Fruit fly (Drosophila melanogaster): ENCODE data around the gene Hsc70-2.

The Hsc70-2 gene

dm6 chr3R:13070011-13070619 lies 25.6 kb downstream of the Hsc70-2 start:
- TF ChIP-seq insv (optimal IDR thresholded peaks at IDR 0.05) (no peak), Sin3A (optimal IDR thresholded peaks at IDR 0.05) (no peak), Myc (optimal IDR thresholded peaks at IDR 0.05) (no peak), psq (optimal IDR thresholded peaks at IDR 0.05) (no peak), ttk (optimal IDR thresholded peaks at IDR 0.05) (no peak), h (optimal IDR thresholded peaks at IDR 0.05) (no peak)

DNA sequence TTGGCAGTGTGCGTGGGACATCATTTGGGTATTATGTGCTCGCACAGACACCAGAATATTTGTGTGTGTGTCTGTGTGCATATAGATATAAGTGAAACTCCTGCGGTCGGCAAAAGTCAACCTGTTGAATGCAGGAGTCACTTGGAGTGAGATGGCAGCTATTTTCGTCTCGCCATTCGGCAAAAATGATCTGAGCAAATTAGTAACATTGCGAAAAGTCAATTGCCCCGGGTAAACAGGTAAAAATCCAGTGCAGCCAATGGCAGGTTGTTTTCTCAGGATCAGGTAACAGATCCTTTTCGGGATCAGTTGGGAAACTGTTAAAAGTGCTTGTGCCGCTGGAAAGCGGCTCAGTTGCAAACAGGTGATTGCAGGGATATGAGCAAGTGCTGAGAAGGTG lies 27.5 kb downstream of the Hsc70-2 start:
- TF ChIP-seq psq (optimal IDR thresholded peaks at IDR 0.05) (no peak), Sin3A (optimal IDR thresholded peaks at IDR 0.05) (no peak), Myc (optimal IDR thresholded peaks at IDR 0.05) (no peak), h (optimal IDR thresholded peaks at IDR 0.05) (no peak), insv (optimal IDR thresholded peaks at IDR 0.05) (no peak), ttk (optimal IDR thresholded peaks at IDR 0.05) (no peak)

dm6 chr3R:13073174-13073573 lies 28.6 kb downstream of the Hsc70-2 start:
- no peak for TF ChIP-seq Myc (optimal IDR thresholded peaks at IDR 0.05)
- TF ChIP-seq ttk (optimal IDR thresholded peaks at IDR 0.05): no peak
- TF ChIP-seq insv (optimal IDR thresholded peaks at IDR 0.05): no peak
- TF ChIP-seq Sin3A (optimal IDR thresholded peaks at IDR 0.05): no peak
- TF ChIP-seq h (optimal IDR thresholded peaks at IDR 0.05): no peak
- no peak for TF ChIP-seq psq (optimal IDR thresholded peaks at IDR 0.05)

- TF ChIP-seq psq (optimal IDR thresholded peaks at IDR 0.05): no peak
- TF ChIP-seq Myc (optimal IDR thresholded peaks at IDR 0.05): no peak
- no peak for TF ChIP-seq Sin3A (optimal IDR thresholded peaks at IDR 0.05)
- no peak for TF ChIP-seq insv (optimal IDR thresholded peaks at IDR 0.05)
- TF ChIP-seq h (optimal IDR thresholded peaks at IDR 0.05): no peak
- no peak for TF ChIP-seq ttk (optimal IDR thresholded peaks at IDR 0.05)
Measured at dm6 chr3R:13074588-13074987, 30.0 kb downstream of the Hsc70-2 start.

DNA sequence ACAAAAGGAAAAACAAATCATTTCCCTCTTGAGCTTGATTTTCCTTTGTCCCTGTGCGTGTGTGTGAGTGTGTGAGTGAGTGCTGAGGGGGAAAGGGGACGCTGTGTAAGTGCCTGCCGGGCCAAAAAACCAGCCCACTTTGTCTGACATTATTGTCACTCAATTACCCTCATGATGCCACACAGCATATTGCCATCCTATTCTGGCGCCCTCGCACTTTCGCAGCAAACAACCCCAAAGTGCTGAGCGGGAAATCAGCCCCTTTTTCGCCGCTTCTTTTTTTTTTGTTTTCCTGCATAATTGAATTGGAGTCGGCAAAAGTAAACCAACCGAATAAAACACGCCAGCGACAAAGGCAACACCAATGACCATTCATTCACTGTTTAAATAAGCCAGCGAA lies 31.2 kb downstream of the Hsc70-2 start:
- no peak for TF ChIP-seq ttk (optimal IDR thresholded peaks at IDR 0.05)
- no peak for TF ChIP-seq psq (optimal IDR thresholded peaks at IDR 0.05)
- TF ChIP-seq insv (optimal IDR thresholded peaks at IDR 0.05): no peak
- no peak for TF ChIP-seq Myc (optimal IDR thresholded peaks at IDR 0.05)
- TF ChIP-seq Sin3A (optimal IDR thresholded peaks at IDR 0.05): no peak
- TF ChIP-seq h (optimal IDR thresholded peaks at IDR 0.05): no peak

DNA sequence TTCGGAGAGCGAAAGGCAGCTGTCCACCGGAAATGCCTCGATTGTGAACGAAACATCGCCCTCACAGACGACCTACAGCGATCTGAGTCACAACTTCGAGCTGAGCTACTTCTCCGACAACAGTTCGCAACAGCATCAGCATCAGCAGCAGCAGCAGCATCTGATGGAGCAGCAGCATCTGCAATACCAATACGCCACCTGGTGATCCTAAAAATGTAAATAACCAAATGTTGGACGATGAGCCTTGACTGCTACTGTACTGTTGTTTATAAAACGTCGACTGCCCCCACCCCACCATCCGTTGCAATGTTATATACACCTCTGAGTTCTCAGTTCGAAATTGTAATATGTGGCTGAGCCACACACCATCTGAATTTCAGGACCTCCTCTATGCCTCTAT lies 32.7 kb downstream of the Hsc70-2 start:
- TF ChIP-seq Sin3A (optimal IDR thresholded peaks at IDR 0.05) (no peak), ttk (optimal IDR thresholded peaks at IDR 0.05) (no peak), Myc (optimal IDR thresholded peaks at IDR 0.05) (no peak)

DNA sequence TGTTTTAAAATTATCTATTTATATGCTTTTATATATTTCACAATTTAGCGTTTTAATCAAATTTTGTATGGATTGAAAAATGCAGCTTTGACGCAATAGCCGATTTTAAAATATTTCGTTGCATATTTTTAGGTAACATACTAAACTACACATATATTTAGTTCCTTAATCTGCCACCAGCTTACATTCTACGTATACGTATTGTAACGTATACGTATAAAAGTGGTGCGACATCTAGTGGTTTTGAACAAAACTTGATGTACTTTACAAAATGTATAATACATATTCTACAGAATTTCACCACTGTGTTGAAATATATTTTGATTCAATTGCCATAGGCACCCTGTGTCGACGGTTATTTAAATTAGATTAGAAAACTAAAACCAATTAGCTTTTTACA lies 33.7 kb downstream of the Hsc70-2 start:
- TF ChIP-seq ttk (optimal IDR thresholded peaks at IDR 0.05): no peak
- TF ChIP-seq h (optimal IDR thresholded peaks at IDR 0.05): no peak
- TF ChIP-seq Sin3A (optimal IDR thresholded peaks at IDR 0.05): no peak

dm6 chr3R:13082382-13082781 lies 37.8 kb downstream of the Hsc70-2 start:
- TF ChIP-seq Myc (optimal IDR thresholded peaks at IDR 0.05) (no peak), Sin3A (optimal IDR thresholded peaks at IDR 0.05) (no peak), insv (optimal IDR thresholded peaks at IDR 0.05) (no peak), psq (optimal IDR thresholded peaks at IDR 0.05) (no peak), h (optimal IDR thresholded peaks at IDR 0.05) (no peak), ttk (optimal IDR thresholded peaks at IDR 0.05) (no peak)

dm6 chr3R:13085924-13086323 lies 41.4 kb downstream of the Hsc70-2 start, which contains the start of gene CG43063:
Gene CG43063, plus strand, starts transcription at chr3R:13086224.
- TF ChIP-seq Myc (optimal IDR thresholded peaks at IDR 0.05): no peak
- TF ChIP-seq Sin3A (optimal IDR thresholded peaks at IDR 0.05): no peak
- no peak for TF ChIP-seq psq (optimal IDR thresholded peaks at IDR 0.05)
- no peak for TF ChIP-seq h (optimal IDR thresholded peaks at IDR 0.05)
- TF ChIP-seq insv (optimal IDR thresholded peaks at IDR 0.05): no peak
- no peak for TF ChIP-seq ttk (optimal IDR thresholded peaks at IDR 0.05)

- TF ChIP-seq insv (optimal IDR thresholded peaks at IDR 0.05) (no peak), h (optimal IDR thresholded peaks at IDR 0.05) (no peak), Myc (optimal IDR thresholded peaks at IDR 0.05) (no peak), psq (optimal IDR thresholded peaks at IDR 0.05) (no peak), ttk (optimal IDR thresholded peaks at IDR 0.05) (no peak), Sin3A (optimal IDR thresholded peaks at IDR 0.05) (no peak)
Measured at dm6 chr3R:13088395-13088794, 43.8 kb downstream of the Hsc70-2 start, which contains the start of gene timeout. Gene timeout, plus strand, starts transcription at chr3R:13088651.

- TF ChIP-seq h (optimal IDR thresholded peaks at IDR 0.05): no peak
- TF ChIP-seq Myc (optimal IDR thresholded peaks at IDR 0.05): no peak
- no peak for TF ChIP-seq insv (optimal IDR thresholded peaks at IDR 0.05)
- TF ChIP-seq psq (optimal IDR thresholded peaks at IDR 0.05): no peak
- no peak for TF ChIP-seq Sin3A (optimal IDR thresholded peaks at IDR 0.05)
- TF ChIP-seq ttk (optimal IDR thresholded peaks at IDR 0.05): no peak
Measured at dm6 chr3R:13088942-13089341, 44.4 kb downstream of the Hsc70-2 start, which contains the start of gene CG34308. Gene CG34308, plus strand, starts transcription at chr3R:13089242.

- TF ChIP-seq h (optimal IDR thresholded peaks at IDR 0.05): no peak
- no peak for TF ChIP-seq insv (optimal IDR thresholded peaks at IDR 0.05)
- no peak for TF ChIP-seq ttk (optimal IDR thresholded peaks at IDR 0.05)
- no peak for TF ChIP-seq Sin3A (optimal IDR thresholded peaks at IDR 0.05)
- no peak for TF ChIP-seq Myc (optimal IDR thresholded peaks at IDR 0.05)
- no peak for TF ChIP-seq psq (optimal IDR thresholded peaks at IDR 0.05)
Measured at dm6 chr3R:13091666-13092065, 47.1 kb downstream of the Hsc70-2 start.
